Worm (Caenorhabditis elegans) whole organism, early embryonic: Measurements from ENCODE around the gene K09D9.14.

ENCODE experiments used
- B0310.2 ChIP-seq: sonication (generic microtip); optimal IDR thresholded peaks from 2 replicates; lab custom pipeline; 2016; ENCODE audit warnings: mild to moderate bottlenecking, missing genetic modification characterization, missing compliant biosample characterization
- F13C5.2 ChIP-seq: sonication (generic microtip); optimal IDR thresholded peaks from 2 replicates; lab custom pipeline; 2017; ENCODE audit warnings: mild to moderate bottlenecking, missing genetic modification characterization, inconsistent platforms, missing compliant biosample characterization
- aly-1 ChIP-seq: sonication (generic microtip); optimal IDR thresholded peaks from 2 replicates; lab custom pipeline; 2016; ENCODE audit warnings: missing genetic modification characterization, missing compliant biosample characterization
- ama-1 ChIP-seq: fragments of 150-350 bp; optimal IDR thresholded peaks from 2 replicates; lab custom pipeline; 2014
- ceh-13 ChIP-seq: fragments of 200-800 bp; sonication (Bioruptor generic); optimal IDR thresholded peaks from 2 replicates; lab custom pipeline; 2018; ENCODE audit warnings: mild to moderate bottlenecking, missing genetic modification characterization, missing compliant biosample characterization
- ceh-36 ChIP-seq: sonication (generic microtip); optimal IDR thresholded peaks from 2 replicates; lab custom pipeline; 2016; ENCODE audit warnings: missing genetic modification characterization, inconsistent platforms, missing compliant biosample characterization
- ets-7 ChIP-seq: sonication (generic microtip); optimal IDR thresholded peaks from 2 replicates; lab custom pipeline; 2016; ENCODE audit warnings: missing genotype, missing genetic modification characterization, missing compliant biosample characterization
- flt-1 ChIP-seq: fragments of 200-800 bp; sonication (Bioruptor generic); IDR thresholded peaks from 2 replicates; pipeline ENCODE4 v1.3.6; 2022; ENCODE audit warnings: missing genetic modification characterization, missing compliant biosample characterization
- hmbx-1 ChIP-seq: sonication (generic microtip); optimal IDR thresholded peaks from 2 replicates; lab custom pipeline; 2016; ENCODE audit warnings: mild to moderate bottlenecking, missing genetic modification characterization, missing compliant biosample characterization
- hmg-4 ChIP-seq: fragments of 200-800 bp; sonication (Bioruptor generic); optimal IDR thresholded peaks from 2 replicates; lab custom pipeline; 2018; ENCODE audit warnings: mild to moderate bottlenecking, missing genetic modification characterization, missing compliant biosample characterization
- hnd-1 ChIP-seq: sonication (generic microtip); optimal IDR thresholded peaks from 2 replicates; lab custom pipeline; 2016; ENCODE audit warnings: missing genetic modification characterization, missing compliant biosample characterization
- pes-1 ChIP-seq: fragments of 200-800 bp; sonication (Bioruptor generic); IDR thresholded peaks from 2 replicates; pipeline ENCODE4 v1.3.6; 2022; ENCODE audit warnings: missing genetic modification reagents, missing genetic modification characterization, missing compliant biosample characterization
- scrt-1 ChIP-seq: fragments of 200-800 bp; sonication (Bioruptor generic); IDR thresholded peaks from 2 replicates; pipeline ENCODE4 v1.3.6; 2022; ENCODE audit warnings: missing genetic modification characterization, missing compliant biosample characterization
- sea-1 ChIP-seq: fragments of 200-800 bp; sonication (Bioruptor generic); conservative IDR thresholded peaks from 2 replicates; pipeline ENCODE4 v1.3.6; 2022; ENCODE audit warnings: missing genetic modification characterization, missing compliant biosample characterization
- tbx-11 ChIP-seq: fragments of 200-800 bp; sonication (Bioruptor generic); IDR thresholded peaks from 2 replicates; pipeline ENCODE4 v1.3.6; 2022; ENCODE audit warnings: missing genetic modification characterization, missing compliant biosample characterization
- tbx-37 ChIP-seq: fragments of 200-800 bp; sonication (Bioruptor generic); conservative IDR thresholded peaks from 2 replicates; pipeline ENCODE4 v1.3.6; 2022; ENCODE audit warnings: missing genetic modification reagents, missing genetic modification characterization, missing compliant biosample characterization
- tra-4 ChIP-seq: sonication (generic microtip); optimal IDR thresholded peaks from 2 replicates; lab custom pipeline; 2017; ENCODE audit warnings: missing genetic modification characterization, missing compliant biosample characterization

The K09D9.14 gene

DNA sequence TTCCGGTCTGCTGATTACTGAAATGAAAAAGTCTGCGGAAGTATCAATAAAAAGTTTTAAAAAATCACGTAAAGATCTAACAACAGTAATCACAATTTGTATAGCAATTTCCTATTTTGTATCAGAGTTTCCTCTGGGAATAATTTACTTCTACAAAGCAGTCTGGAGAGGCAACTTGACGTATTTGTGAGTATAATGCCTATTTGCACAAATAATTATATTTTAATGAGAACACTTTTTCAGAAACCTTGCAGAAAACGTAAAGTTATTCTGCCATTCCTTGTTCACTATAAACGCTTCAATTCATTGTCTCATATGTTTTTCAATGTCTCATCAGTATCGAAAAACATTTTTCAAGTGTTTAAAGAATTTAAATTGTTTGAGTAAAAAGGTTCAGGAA, 3.1 kb downstream of the K09D9.14 start:
- TF ChIP-seq tbx-37: no peak
- TF ChIP-seq ama-1 (lab: Kevin White, UChicago): no peak
- no peak for TF ChIP-seq flt-1 (GFP tag; lab: Robert Waterston, UW)
- no peak for TF ChIP-seq aly-1
- TF ChIP-seq hmbx-1 (tag; lab: Kevin White, UChicago): no peak
- no peak for TF ChIP-seq sea-1 (GFP tag; lab: Robert Waterston, UW)
- TF ChIP-seq scrt-1 (GFP tag; lab: Robert Waterston, UW): no peak
- no peak for TF ChIP-seq hmg-4 (GFP tag; lab: Kevin White, UChicago)
- no peak for TF ChIP-seq pes-1 (GFP tag; lab: Robert Waterston, UW)
- TF ChIP-seq ceh-13 (GFP tag; lab: Kevin White, UChicago): no peak
- no peak for TF ChIP-seq hnd-1 (tag; lab: Kevin White, UChicago)

DNA sequence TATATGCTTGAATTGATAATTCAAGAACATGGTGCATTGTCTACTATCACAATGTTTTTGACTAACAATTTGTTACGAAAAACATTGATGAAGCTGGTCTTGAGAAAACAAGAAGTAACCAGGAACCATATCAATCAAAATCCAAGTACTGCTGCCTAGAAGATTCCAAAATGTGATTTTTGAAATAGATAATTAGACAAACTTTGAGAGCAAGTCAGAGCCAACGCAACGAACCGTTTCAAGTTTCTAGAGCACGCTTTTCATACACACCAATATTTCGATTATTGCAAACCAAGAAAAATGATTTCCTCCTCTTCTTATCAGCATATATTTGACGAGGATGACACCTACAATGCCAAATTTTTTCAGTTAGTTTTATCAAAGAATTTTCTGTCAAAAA, 4.9 kb downstream of the K09D9.14 start, which contains the start of gene srw-89:
Gene srw-89, plus strand, starts transcription at position 301 of the 400 bp plus-strand sequence.
- TF ChIP-seq hnd-1 (tag; lab: Kevin White, UChicago): no peak
- TF ChIP-seq B0310.2: no peak
- no peak for TF ChIP-seq hmbx-1 (tag; lab: Kevin White, UChicago)
- no peak for TF ChIP-seq sea-1 (GFP tag; lab: Robert Waterston, UW)

- TF ChIP-seq hnd-1 (tag; lab: Kevin White, UChicago): no peak
- TF ChIP-seq F13C5.2: no peak
- TF ChIP-seq sea-1 (GFP tag; lab: Robert Waterston, UW): no peak
- TF ChIP-seq B0310.2: no peak
- no peak for TF ChIP-seq pes-1 (GFP tag; lab: Robert Waterston, UW)
- TF ChIP-seq ets-7: no peak
- no peak for TF ChIP-seq hmbx-1 (tag; lab: Kevin White, UChicago)
- TF ChIP-seq tra-4 (tag; lab: Kevin White, UChicago): no peak
- no peak for TF ChIP-seq ama-1 (lab: Kevin White, UChicago)
- TF ChIP-seq ceh-13 (GFP tag; lab: Kevin White, UChicago): no peak
- no peak for TF ChIP-seq ceh-36 (tag; lab: Kevin White, UChicago)
- TF ChIP-seq flt-1 (GFP tag; lab: Robert Waterston, UW): no peak
- TF ChIP-seq hmg-4 (GFP tag; lab: Kevin White, UChicago): no peak
- no peak for TF ChIP-seq tbx-11 (GFP tag; lab: Robert Waterston, UW)
- no peak for TF ChIP-seq tbx-37
- TF ChIP-seq scrt-1 (GFP tag; lab: Robert Waterston, UW): no peak
- TF ChIP-seq aly-1: no peak
Measured at ce11 chrV:4010170-4010569, 11.5 kb downstream of the K09D9.14 start, which contains the start of gene srh-4. Gene srh-4, plus strand, starts transcription at chrV:4010470.

DNA sequence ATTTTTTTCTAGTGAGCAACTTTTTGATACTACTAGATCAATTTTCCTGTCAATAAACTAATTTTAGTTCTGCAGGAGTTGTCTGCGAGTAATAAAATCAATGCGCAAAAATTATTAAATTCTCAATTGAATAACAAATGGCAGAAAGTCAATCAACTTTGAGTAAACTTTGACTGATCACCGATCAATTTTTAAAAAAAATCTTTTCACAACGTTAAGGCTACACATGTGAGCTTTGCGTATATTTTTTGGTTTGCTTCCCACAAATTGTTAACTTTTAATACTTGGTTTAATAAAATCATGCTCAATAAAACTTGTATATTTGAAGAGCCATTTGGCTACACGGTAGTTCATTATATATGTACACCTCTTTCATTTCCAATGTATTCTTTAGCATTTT, 13.7 kb downstream of the K09D9.14 start, which contains the start of gene srh-7:
Gene srh-7, plus strand, starts transcription at position 301 of the 400 bp plus-strand sequence.
- TF ChIP-seq hmbx-1 (tag; lab: Kevin White, UChicago): no peak
- no peak for TF ChIP-seq scrt-1 (GFP tag; lab: Robert Waterston, UW)
- no peak for TF ChIP-seq hmg-4 (GFP tag; lab: Kevin White, UChicago)
- TF ChIP-seq tbx-37: no peak
- TF ChIP-seq tra-4 (tag; lab: Kevin White, UChicago): no peak
- TF ChIP-seq ets-7: no peak
- no peak for TF ChIP-seq tbx-11 (GFP tag; lab: Robert Waterston, UW)
- TF ChIP-seq B0310.2: no peak
- TF ChIP-seq hnd-1 (tag; lab: Kevin White, UChicago): no peak
- TF ChIP-seq flt-1 (GFP tag; lab: Robert Waterston, UW): no peak
- TF ChIP-seq ceh-13 (GFP tag; lab: Kevin White, UChicago): no peak
- TF ChIP-seq ama-1 (lab: Kevin White, UChicago): no peak
- TF ChIP-seq pes-1 (GFP tag; lab: Robert Waterston, UW): no peak
- no peak for TF ChIP-seq ceh-36 (tag; lab: Kevin White, UChicago)
- no peak for TF ChIP-seq F13C5.2
- no peak for TF ChIP-seq sea-1 (GFP tag; lab: Robert Waterston, UW)
- no peak for TF ChIP-seq aly-1

DNA sequence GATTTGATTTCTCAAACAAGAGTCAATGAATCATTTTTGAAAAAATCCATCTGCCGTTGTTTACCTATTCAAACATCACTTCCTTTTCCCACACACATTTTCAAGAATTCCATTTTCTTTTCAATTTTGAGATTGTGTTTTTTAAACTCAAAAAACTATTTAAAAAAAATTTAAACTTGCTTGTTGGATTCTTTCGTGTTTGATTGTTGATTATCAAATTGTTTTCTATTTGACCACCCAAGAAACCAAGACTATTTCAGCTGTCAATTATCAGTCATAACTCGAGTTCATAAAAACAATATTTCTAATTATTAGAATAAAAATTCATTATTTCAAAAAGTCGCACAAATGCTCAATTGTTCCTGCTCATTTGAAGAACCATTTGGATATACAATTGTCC, 16.5 kb downstream of the K09D9.14 start, which contains the start of gene srh-8:
Gene srh-8, plus strand, starts transcription at position 301 of the 400 bp plus-strand sequence.
- no peak for TF ChIP-seq F13C5.2
- no peak for TF ChIP-seq hmbx-1 (tag; lab: Kevin White, UChicago)
- TF ChIP-seq tbx-11 (GFP tag; lab: Robert Waterston, UW): no peak
- TF ChIP-seq scrt-1 (GFP tag; lab: Robert Waterston, UW): no peak
- TF ChIP-seq ceh-36 (tag; lab: Kevin White, UChicago): no peak
- no peak for TF ChIP-seq B0310.2
- no peak for TF ChIP-seq tbx-37
- TF ChIP-seq ama-1 (lab: Kevin White, UChicago): no peak
- TF ChIP-seq sea-1 (GFP tag; lab: Robert Waterston, UW): no peak
- TF ChIP-seq aly-1: no peak
- no peak for TF ChIP-seq flt-1 (GFP tag; lab: Robert Waterston, UW)
- no peak for TF ChIP-seq pes-1 (GFP tag; lab: Robert Waterston, UW)

ce11 chrV:4004577-4004976, 17.1 kb downstream of the K09D9.14 start:
- TF ChIP-seq tbx-37: no peak
- TF ChIP-seq hnd-1 (tag; lab: Kevin White, UChicago): no peak
- no peak for TF ChIP-seq F13C5.2
- no peak for TF ChIP-seq aly-1
- TF ChIP-seq hmg-4 (GFP tag; lab: Kevin White, UChicago): no peak
- no peak for TF ChIP-seq sea-1 (GFP tag; lab: Robert Waterston, UW)
- TF ChIP-seq tbx-11 (GFP tag; lab: Robert Waterston, UW): no peak
- no peak for TF ChIP-seq ama-1 (lab: Kevin White, UChicago)
- no peak for TF ChIP-seq ceh-13 (GFP tag; lab: Kevin White, UChicago)
- no peak for TF ChIP-seq ceh-36 (tag; lab: Kevin White, UChicago)
- TF ChIP-seq scrt-1 (GFP tag; lab: Robert Waterston, UW): no peak
- TF ChIP-seq flt-1 (GFP tag; lab: Robert Waterston, UW): no peak
- no peak for TF ChIP-seq pes-1 (GFP tag; lab: Robert Waterston, UW)
- no peak for TF ChIP-seq B0310.2
- no peak for TF ChIP-seq hmbx-1 (tag; lab: Kevin White, UChicago)
- no peak for TF ChIP-seq ets-7
- TF ChIP-seq tra-4 (tag; lab: Kevin White, UChicago): no peak

DNA sequence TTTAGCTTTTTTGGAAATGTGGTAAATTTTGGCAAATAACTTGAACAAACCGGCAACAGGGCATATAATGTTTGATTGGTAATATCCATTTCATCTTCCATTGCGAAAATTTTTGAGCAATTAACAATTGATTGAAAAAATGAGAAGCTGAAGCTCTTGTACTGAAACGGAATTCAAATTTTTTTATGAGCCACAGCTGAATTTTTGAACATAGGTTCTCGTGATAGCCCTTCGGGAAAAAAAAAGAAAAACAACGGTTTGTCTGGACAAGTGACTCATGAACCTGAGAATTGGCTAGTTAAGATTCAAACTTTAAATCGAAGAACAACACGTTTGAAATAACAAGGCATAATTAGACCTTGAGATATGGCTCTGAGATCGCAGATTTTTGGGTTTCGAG, 25.8 kb downstream of the K09D9.14 start, which contains the start of gene srx-62:
Gene srx-62, minus strand, starts transcription at position 101 of the 400 bp plus-strand sequence.
- TF ChIP-seq ets-7 (no peak), tbx-11 (GFP tag; lab: Robert Waterston, UW) (no peak), ama-1 (lab: Kevin White, UChicago) (no peak), tra-4 (tag; lab: Kevin White, UChicago) (no peak), aly-1 (no peak), tbx-37 (no peak), F13C5.2 (no peak), hnd-1 (tag; lab: Kevin White, UChicago) (no peak), hmg-4 (GFP tag; lab: Kevin White, UChicago) (no peak), scrt-1 (GFP tag; lab: Robert Waterston, UW) (no peak), flt-1 (GFP tag; lab: Robert Waterston, UW) (no peak), B0310.2 (no peak), sea-1 (GFP tag; lab: Robert Waterston, UW) (no peak), pes-1 (GFP tag; lab: Robert Waterston, UW) (no peak), hmbx-1 (tag; lab: Kevin White, UChicago) (no peak)
